Worm (Caenorhabditis elegans): ENCODE data around the gene F02A9.1.

F02A9.1 gene

DNA sequence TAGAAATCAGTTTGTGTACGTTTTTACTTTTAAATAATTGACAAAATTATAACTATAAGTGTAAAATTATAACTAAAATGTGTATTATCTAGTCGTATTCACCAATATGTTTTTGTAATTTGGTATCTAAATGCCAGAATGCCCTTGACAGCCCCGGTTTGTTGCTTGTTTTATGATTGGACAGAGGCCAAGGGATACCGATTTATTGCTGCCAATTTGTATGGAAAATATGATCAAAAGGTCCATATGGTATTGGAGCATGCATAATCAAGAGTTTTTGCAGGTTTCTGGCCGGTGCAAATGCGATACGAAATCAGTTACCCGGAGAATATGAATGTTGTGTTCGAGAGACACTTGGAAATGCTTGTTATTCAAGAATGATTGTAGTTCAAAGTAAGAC is 38.1 kb upstream of the F02A9.1 start:
- TF ChIP-seq aha-1 (tag), result peak; percentile 52
- peak in 1 of 2 experiments; percentile 77 for TF ChIP-seq unc-62 (GFP tag; optimal IDR thresholded peaks at IDR 0.05 in 1 of 2)
- TF ChIP-seq unc-62 (tag; optimal IDR thresholded peaks at IDR 0.05), result no peak
- TF ChIP-seq spr-3 (GFP tag; optimal IDR thresholded peaks at IDR 0.05), result no peak
- no peak for TF ChIP-seq vab-7 (GFP tag; IDR thresholded peaks at IDR 0.05)
- no peak for TF ChIP-seq attf-4 (tag; optimal IDR thresholded peaks at IDR 0.05)
- no peak for TF ChIP-seq nhr-76 (tag; optimal IDR thresholded peaks at IDR 0.05)

DNA sequence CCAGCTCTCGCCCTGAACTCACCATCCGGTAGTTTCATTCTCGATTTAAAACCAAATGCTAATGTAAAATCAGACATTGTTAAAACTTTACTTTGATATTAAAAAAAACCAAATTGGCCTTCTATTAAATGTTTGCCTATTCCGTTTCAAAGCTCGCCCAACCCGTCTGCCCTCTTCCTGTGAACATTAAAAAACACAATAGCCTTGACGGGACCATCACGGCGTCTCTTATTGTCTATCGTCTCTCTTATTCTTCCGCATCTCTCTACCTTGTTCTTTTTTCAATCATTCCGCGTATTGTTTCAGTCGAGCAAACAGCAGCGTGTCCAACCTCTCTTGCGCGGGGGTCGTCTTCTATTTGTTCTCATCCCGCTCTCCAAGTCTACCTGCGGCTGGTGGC is 37.0 kb upstream of the F02A9.1 start, which contains the start of gene ZK512.1:
Gene ZK512.1, plus strand, starts transcription at position 301 of the 400 bp plus-strand sequence.
- TF ChIP-seq nhr-10 (tag; optimal IDR thresholded peaks at IDR 0.05) (no peak), lin-38 (GFP tag; IDR thresholded peaks at IDR 0.05) (no peak)

DNA sequence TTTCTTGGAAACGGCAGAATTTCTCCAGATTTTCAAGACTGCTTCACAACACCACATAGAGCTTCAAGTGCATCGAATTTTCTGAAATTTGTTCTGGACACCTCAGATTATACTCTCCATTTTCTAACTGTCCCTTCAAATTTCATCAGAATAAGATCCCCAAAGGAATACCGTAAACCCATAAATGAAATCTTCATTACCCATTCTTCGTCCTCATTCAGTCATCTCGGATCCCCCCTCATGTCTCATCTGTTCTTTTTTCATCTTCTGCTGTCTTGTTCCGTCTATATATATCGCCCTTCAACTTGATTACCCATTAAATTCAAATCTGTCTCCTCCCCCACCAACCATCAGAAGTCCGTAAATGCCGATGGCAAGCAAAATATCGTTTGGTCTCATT is 36.5 kb upstream of the F02A9.1 start:
- TF ChIP-seq dpl-1 (GFP tag; optimal IDR thresholded peaks at IDR 0.05) (no peak), zfp-2 (tag; optimal IDR thresholded peaks at IDR 0.05) (no peak), F10B5.3 (tag; optimal IDR thresholded peaks at IDR 0.05) (no peak), lin-38 (GFP tag; IDR thresholded peaks at IDR 0.05) (no peak), aha-1 (tag) (peak; percentile 97), ces-1 (GFP tag; optimal IDR thresholded peaks at IDR 0.05) (no peak), vab-7 (GFP tag; IDR thresholded peaks at IDR 0.05) (no peak), nhr-111 (GFP tag; optimal IDR thresholded peaks at IDR 0.05) (no peak), lim-7 (GFP tag; IDR thresholded peaks at IDR 0.05) (no peak)

ce11 chrIII:9112479-9112878 is 34.9 kb upstream of the F02A9.1 start:
- no peak for TF ChIP-seq ceh-20 (GFP tag; IDR thresholded peaks at IDR 0.05)
- no peak for TF ChIP-seq attf-4 (tag; optimal IDR thresholded peaks at IDR 0.05)
- TF ChIP-seq ZK546.5 (tag; optimal IDR thresholded peaks at IDR 0.05), result no peak
- no peak for TF ChIP-seq tag-97 (GFP tag; IDR thresholded peaks at IDR 0.05)
- no peak for TF ChIP-seq Y75B8A.6 (GFP tag; IDR thresholded peaks at IDR 0.05)

ce11 chrIII:9110914-9111313 is 33.3 kb upstream of the F02A9.1 start:
- TF ChIP-seq tra-1 (GFP tag; IDR thresholded peaks at IDR 0.05) (peak; percentile 59; the same call in 1 of the 2 replicates), Y105C5A.15 (GFP tag; IDR thresholded peaks at IDR 0.05) (0 out of 2 replicates have a peak, but pooled peaks have one; percentile 27), dmd-8 (GFP tag; IDR thresholded peaks at IDR 0.05) (peak; percentile 92), vab-7 (GFP tag; IDR thresholded peaks at IDR 0.05) (peak; percentile 78), lim-7 (GFP tag; IDR thresholded peaks at IDR 0.05) (peak; percentile 89), arid-1 (GFP tag; conservative IDR thresholded peaks at IDR 0.05) (peak; percentile 77), php-3 (GFP tag; IDR thresholded peaks at IDR 0.05) (peak; percentile 50), madf-5 (GFP tag; IDR thresholded peaks at IDR 0.05) (peak; percentile 57 to 83; a peak in 2 of 4 replicates), ctbp-1 (GFP tag; IDR thresholded peaks at IDR 0.05) (peak; percentile 79), dmd-9 (GFP tag; IDR thresholded peaks at IDR 0.05) (peak; percentile 52; the same call in 1 of the 2 replicates), mdt-29 (GFP tag; IDR thresholded peaks at IDR 0.05) (peak; percentile 76), D1046.2 (GFP tag; IDR thresholded peaks at IDR 0.05) (peak; percentile 72; the same call in 1 of the 2 replicates), mes-2 (tag; optimal IDR thresholded peaks at IDR 0.05; ENCODE audit: poor library complexity, severe bottlenecking) (peak; percentile 18), egl-43 (GFP tag; IDR thresholded peaks at IDR 0.05) (peak; percentile 88), F26F4.8 (GFP tag; conservative IDR thresholded peaks at IDR 0.05) (peak; percentile 77), hmg-1.1 (GFP tag; IDR thresholded peaks at IDR 0.05) (peak; percentile 67), snpc-1.2 (GFP tag; IDR thresholded peaks at IDR 0.05) (peak; percentile 46), mep-1 (tag; optimal IDR thresholded peaks at IDR 0.05) (peak; percentile 13), nhr-42 (GFP tag; IDR thresholded peaks at IDR 0.05) (peak; percentile 78), madf-9 (GFP tag; conservative IDR thresholded peaks at IDR 0.05) (0 out of 2 replicates have a peak, but pooled peaks have one; percentile 4), saeg-2 (GFP tag; IDR thresholded peaks at IDR 0.05) (peak; percentile 73; the same call in 1 of the 2 replicates), set-16 (GFP tag; IDR thresholded peaks at IDR 0.05) (peak; percentile 51), lin-1 (GFP tag; IDR thresholded peaks at IDR 0.05) (peak; percentile 79; the same call in 1 of the 2 replicates), Y48G9A.11 (GFP tag; IDR thresholded peaks at IDR 0.05) (peak; percentile 57; the same call in 1 of the 2 replicates), ZK337.2 (GFP tag; IDR thresholded peaks at IDR 0.05) (0 out of 2 replicates have a peak, but pooled peaks have one; percentile 45), zfp-3 (GFP tag; conservative IDR thresholded peaks at IDR 0.05) (0 out of 2 replicates have a peak, but pooled peaks have one; percentile 47), lin-38 (GFP tag; IDR thresholded peaks at IDR 0.05) (peak; percentile 97)
